Fruit fly (Drosophila melanogaster): ENCODE measurements around the gene St2.

DNA sequence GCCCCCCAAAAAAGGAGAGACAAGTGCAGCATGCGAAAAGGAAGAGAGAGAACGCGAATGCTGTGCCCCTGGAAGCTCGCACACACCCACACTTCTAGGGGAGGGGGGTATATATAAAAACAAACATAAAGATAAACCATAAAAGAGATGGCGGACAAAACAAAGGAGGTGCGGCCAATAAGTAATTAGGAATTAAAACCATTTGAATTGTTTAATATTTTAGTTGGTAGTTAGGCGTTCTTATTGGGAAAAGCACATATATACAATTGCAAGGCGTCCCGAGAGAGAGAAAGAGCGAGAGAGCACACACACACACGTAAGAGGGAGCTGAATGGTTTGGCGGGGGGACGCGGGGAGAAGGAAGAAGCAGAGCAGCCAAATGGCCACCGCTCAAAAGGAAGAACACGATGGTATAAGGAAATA, 15.6 kb upstream of the St2 start:
- TF ChIP-seq CG11617 (GFP tag; optimal IDR thresholded peaks at IDR 0.05) = no peak
- TF ChIP-seq cic (GFP tag; optimal IDR thresholded peaks at IDR 0.05) = no peak
- no peak for TF ChIP-seq kay (GFP tag; ENCODE audit: borderline replicate concordance)
- no peak for TF ChIP-seq CG5204 (GFP tag; optimal IDR thresholded peaks at IDR 0.05)
- no peak for TF ChIP-seq CG14711 (tag; optimal IDR thresholded peaks at IDR 0.05)
- no peak for TF ChIP-seq Mnt (GFP tag; optimal IDR thresholded peaks at IDR 0.05)
- no peak for TF ChIP-seq bab1 (GFP tag; optimal IDR thresholded peaks at IDR 0.05)
